Worm (Caenorhabditis elegans) whole organism, L3 larva: ENCODE results near the gene col-10.

Experiments used
- ama-1 ChIP-seq: fragments of 150-350 bp; optimal IDR thresholded peaks from 2 replicates; lab custom pipeline; 2018
- daf-12 ChIP-seq: fragments of 150-350 bp; optimal IDR thresholded peaks from 2 replicates; lab custom pipeline; 2014; ENCODE audit warnings: missing biosample characterization, missing genetic modification reagents, missing genetic modification characterization
- elt-3 ChIP-seq, 3 experiments: fragments of 150-350 bp in 1 of 3; sonication (generic microtip) in 2 of 3; optimal IDR thresholded peaks; 2 replicates in 2 of 3; 4 replicates in 1 of 3; lab custom pipeline; 2014 to 2017; ENCODE audit warnings: missing biosample characterization in 3 of 3, missing genetic modification characterization in 3 of 3
- nhr-12 ChIP-seq: fragments of 150-350 bp; optimal IDR thresholded peaks from 2 replicates; lab custom pipeline; 2014; ENCODE audit warnings: missing biosample characterization, missing genetic modification characterization
- nhr-67 ChIP-seq: fragments of 150-350 bp; optimal IDR thresholded peaks from 2 replicates; lab custom pipeline; 2014; ENCODE audit warnings: missing biosample characterization, missing genetic modification characterization
- nhr-76 ChIP-seq: fragments of 150-350 bp; sonication (generic microtip); optimal IDR thresholded peaks from 5 replicates; lab custom pipeline; 2014; ENCODE audit warnings: missing biosample characterization, missing genetic modification characterization
- snpc-4 ChIP-seq: fragments of 150-350 bp; optimal IDR thresholded peaks from 2 replicates; lab custom pipeline; 2014; ENCODE audit warnings: missing biosample characterization, missing genetic modification characterization
- unc-62 ChIP-seq: fragments of 150-350 bp; sonication (generic microtip); optimal IDR thresholded peaks from 4 replicates; lab custom pipeline; 2014; ENCODE audit warnings: missing biosample characterization, missing genetic modification reagents, missing genetic modification characterization
- ztf-4 ChIP-seq: fragments of 150-350 bp; optimal IDR thresholded peaks from 2 replicates; lab custom pipeline; 2014; ENCODE audit warnings: missing biosample characterization, missing genetic modification characterization

- no peak for TF ChIP-seq nhr-76
- no peak for TF ChIP-seq nhr-67 (tag; lab: Kevin White, UChicago)
- TF ChIP-seq nhr-12, result no peak
- TF ChIP-seq unc-62 (GFP tag; lab: Kevin White, UChicago), result no peak
- TF ChIP-seq daf-12, result no peak
- peak; percentile 41 for TF ChIP-seq snpc-4 (tag; lab: Kevin White, UChicago)
- no peak for TF ChIP-seq ztf-4 (tag; lab: Kevin White, UChicago)
- no peak for TF ChIP-seq elt-3 (tag; optimal IDR thresholded peaks at IDR 0.05; lab: Kevin White, UChicago)
- TF ChIP-seq ama-1, result no peak
Measured at ce11 chrV:9128562-9128961, 36.5 kb downstream of the col-10 start.
